Fruit fly (Drosophila melanogaster) whole organism, embryonic: ENCODE data around the gene Paf-AHalpha.
A peak's percentile ranks its signal among the peaks of the same experiment; 100 is the strongest.

Experiments
- Antp ChIP-seq: fragments of 200-800 bp; sonication (Bioruptor generic); optimal IDR thresholded peaks from 3 replicates; lab custom pipeline; 2016; ENCODE audit warnings: missing biosample characterization, missing genetic modification characterization
- CG10267 ChIP-seq: fragments of 200-800 bp; sonication (Bioruptor generic); optimal IDR thresholded peaks from 2 replicates; lab custom pipeline; 2018; ENCODE audit warnings: missing biosample characterization, mild to moderate bottlenecking, missing genetic modification characterization, moderate library complexity
- CG10366 ChIP-seq: fragments of 200-800 bp; sonication (Bioruptor generic); IDR thresholded peaks from 2 replicates; pipeline ENCODE4 v1.3.6; 2022; ENCODE audit warnings: missing biosample characterization, missing genetic modification characterization
- CG10543 ChIP-seq: fragments of 200-800 bp; sonication (Bioruptor generic); optimal IDR thresholded peaks from 3 replicates; lab custom pipeline; 2017; ENCODE audit warnings: missing biosample characterization, mild to moderate bottlenecking, missing genetic modification characterization, moderate library complexity
- CG12391 ChIP-seq: fragments of 200-800 bp; sonication (Bioruptor generic); optimal IDR thresholded peaks from 3 replicates; lab custom pipeline; 2018; ENCODE audit warnings: missing biosample characterization, mild to moderate bottlenecking, missing genetic modification characterization, moderate library complexity
- CG13296 ChIP-seq: fragments of 200-800 bp; sonication (Bioruptor generic); optimal IDR thresholded peaks from 3 replicates; lab custom pipeline; 2018; ENCODE audit warnings: missing biosample characterization, mild to moderate bottlenecking, missing genetic modification characterization
- CG16863 ChIP-seq: fragments of 200-800 bp; sonication (Bioruptor generic); optimal IDR thresholded peaks from 3 replicates; lab custom pipeline; 2016; ENCODE audit warnings: missing biosample characterization, missing genetic modification characterization
- CG1792 ChIP-seq: fragments of 200-800 bp; sonication (Bioruptor generic); optimal IDR thresholded peaks from 2 replicates; lab custom pipeline; 2016; ENCODE audit warnings: missing biosample characterization, missing genetic modification characterization
- CG2120 ChIP-seq: fragments of 200-800 bp; sonication (Bioruptor generic); optimal IDR thresholded peaks from 3 replicates; lab custom pipeline; 2016; ENCODE audit warnings: missing biosample characterization, missing genetic modification characterization
- CG2202 ChIP-seq: fragments of 200-800 bp; sonication (Bioruptor generic); optimal IDR thresholded peaks from 2 replicates; lab custom pipeline; 2018; ENCODE audit warnings: missing biosample characterization, mild to moderate bottlenecking, missing genetic modification characterization
- CG32767 ChIP-seq: fragments of 200-800 bp; sonication (Bioruptor generic); IDR thresholded peaks from 2 replicates; pipeline ENCODE4 v1.3.6; 2022; ENCODE audit warnings: missing biosample characterization, missing genetic modification characterization
- CG4617 ChIP-seq: fragments of 200-800 bp; sonication (Bioruptor generic); optimal IDR thresholded peaks from 3 replicates; lab custom pipeline; 2016; ENCODE audit warnings: missing biosample characterization, missing genetic modification characterization, borderline replicate concordance
- CG9215 ChIP-seq: fragments of 200-800 bp; sonication (Bioruptor generic); IDR thresholded peaks from 2 replicates; pipeline ENCODE4 v1.3.6; 2022; ENCODE audit warnings: missing biosample characterization, missing genetic modification characterization
- D ChIP-seq, 2 experiments: fragments of 200-800 bp in 1 of 2; fragments of >200 bp in 1 of 2; sonication (Bioruptor generic) in 1 of 2; optimal IDR thresholded peaks; 2 replicates in 1 of 2; 3 replicates in 1 of 2; lab custom pipeline; 2017; ENCODE audit warnings: mild to moderate bottlenecking in 1 of 2, missing biosample characterization in 1 of 2, missing genetic modification characterization in 1 of 2, missing genetic modification reagents in 1 of 2
- D19A ChIP-seq: fragments of 200-800 bp; optimal IDR thresholded peaks from 3 replicates; lab custom pipeline; 2019; ENCODE audit warnings: missing biosample characterization, mild to moderate bottlenecking, missing genetic modification characterization, moderate library complexity
- Dbx ChIP-seq: fragments of 200-800 bp; sonication (Bioruptor generic); IDR thresholded peaks from 3 replicates; pipeline ENCODE4 v1.3.6; 2022; ENCODE audit warnings: missing biosample characterization, missing genetic modification characterization
- Doc2 ChIP-seq: fragments of 200-800 bp; sonication (Bioruptor generic); IDR thresholded peaks from 2 replicates; pipeline ENCODE4 v1.3.6; 2022; ENCODE audit warnings: missing biosample characterization, missing genetic modification characterization
- H2.0 ChIP-seq: fragments of 200-800 bp; sonication (Bioruptor generic); IDR thresholded peaks from 2 replicates; pipeline ENCODE4 v1.3.6; 2022; ENCODE audit warnings: missing biosample characterization, missing genetic modification characterization
- MESR4 ChIP-seq: fragments of 200-800 bp; sonication (Bioruptor generic); optimal IDR thresholded peaks from 2 replicates; lab custom pipeline; 2018; ENCODE audit warnings: missing biosample characterization, mild to moderate bottlenecking, missing genetic modification characterization, moderate library complexity
- Neu2 ChIP-seq: fragments of 200-800 bp; sonication (Bioruptor generic); optimal IDR thresholded peaks from 3 replicates; lab custom pipeline; 2016; ENCODE audit warnings: missing biosample characterization, missing genetic modification characterization, borderline replicate concordance
- Nf-YC ChIP-seq: fragments of 200-800 bp; optimal IDR thresholded peaks from 3 replicates; lab custom pipeline; 2019; ENCODE audit warnings: missing biosample characterization, mild to moderate bottlenecking, missing genetic modification characterization, moderate library complexity
- NfI ChIP-seq: fragments of 200-800 bp; sonication (Bioruptor generic); optimal IDR thresholded peaks from 3 replicates; lab custom pipeline; 2018; ENCODE audit warnings: missing biosample characterization, mild to moderate bottlenecking, missing genetic modification characterization, moderate library complexity
- Oli ChIP-seq: fragments of 200-800 bp; sonication (Bioruptor generic); optimal IDR thresholded peaks from 2 replicates; lab custom pipeline; 2018; ENCODE audit warnings: missing biosample characterization, mild to moderate bottlenecking, missing genetic modification characterization, moderate library complexity
- Side ChIP-seq: fragments of 200-800 bp; sonication (Bioruptor generic); optimal IDR thresholded peaks from 2 replicates; lab custom pipeline; 2016; ENCODE audit warnings: missing biosample characterization, missing genetic modification characterization
- Stat92E ChIP-seq, 3 experiments: fragments of >200 bp in 2 of 3; fragments of 200-800 bp in 1 of 3; sonication (Bioruptor generic) in 1 of 3; optimal IDR thresholded peaks; 2 replicates each; lab custom pipeline; 2017 to 2019; ENCODE audit warnings: missing biosample characterization in 3 of 3, missing genetic modification characterization in 3 of 3, mild to moderate bottlenecking in 1 of 3, moderate library complexity in 1 of 3
- TFAM ChIP-seq: fragments of 200-800 bp; sonication (Bioruptor generic); optimal IDR thresholded peaks from 2 replicates; lab custom pipeline; 2017; ENCODE audit warnings: missing biosample characterization, missing genetic modification characterization, inconsistent platforms
- Xrp1 ChIP-seq: fragments of 200-800 bp; sonication (Bioruptor generic); IDR thresholded peaks from 2 replicates; pipeline ENCODE4 v1.3.6; 2022; ENCODE audit warnings: missing biosample characterization, missing genetic modification characterization
- YL-1 ChIP-seq: fragments of 200-800 bp; sonication (Bioruptor generic); optimal IDR thresholded peaks from 3 replicates; lab custom pipeline; 2017; ENCODE audit warnings: missing biosample characterization, mild to moderate bottlenecking, missing genetic modification characterization
- al ChIP-seq: fragments of 200-800 bp; sonication (Bioruptor generic); IDR thresholded peaks from 2 replicates; pipeline ENCODE4 v1.3.6; 2022; ENCODE audit warnings: missing biosample characterization, missing genetic modification characterization
- ase ChIP-seq: fragments of 200-800 bp; sonication (Bioruptor generic); IDR thresholded peaks from 3 replicates; pipeline ENCODE4 v1.3.6; 2022; ENCODE audit warnings: missing biosample characterization, missing genetic modification characterization
- bcd ChIP-seq: fragments of 200-800 bp; sonication (Bioruptor generic); optimal IDR thresholded peaks from 2 replicates; lab custom pipeline; 2017; ENCODE audit warnings: missing biosample characterization, mild to moderate bottlenecking, missing genetic modification characterization
- btn ChIP-seq: fragments of 200-800 bp; sonication (Bioruptor generic); optimal IDR thresholded peaks from 2 replicates; lab custom pipeline; 2016; ENCODE audit warnings: missing biosample characterization, missing genetic modification characterization
- caup ChIP-seq: fragments of 200-800 bp; sonication (Bioruptor generic); optimal IDR thresholded peaks from 3 replicates; lab custom pipeline; 2017; ENCODE audit warnings: missing biosample characterization, mild to moderate bottlenecking, missing genetic modification characterization, moderate library complexity; ENCODE audit not compliant: severe bottlenecking
- crp ChIP-seq, 2 experiments: fragments of 200-800 bp; sonication (Bioruptor generic); optimal IDR thresholded peaks; 2 replicates in 1 of 2; 3 replicates in 1 of 2; lab custom pipeline; 2017; ENCODE audit warnings: missing biosample characterization in 2 of 2, missing genetic modification characterization in 2 of 2, mild to moderate bottlenecking in 1 of 2, moderate library complexity in 1 of 2
- dmrt11E ChIP-seq: fragments of 200-800 bp; sonication (Bioruptor generic); optimal IDR thresholded peaks from 3 replicates; lab custom pipeline; 2018; ENCODE audit warnings: missing biosample characterization, mild to moderate bottlenecking, missing genetic modification characterization, moderate library complexity
- ems ChIP-seq: fragments of 200-800 bp; sonication (Bioruptor generic); optimal IDR thresholded peaks from 3 replicates; lab custom pipeline; 2016; ENCODE audit warnings: missing biosample characterization, missing genetic modification characterization
- fru ChIP-seq: fragments of >200 bp; optimal IDR thresholded peaks from 2 replicates; lab custom pipeline; 2017
- ftz-f1 ChIP-seq: fragments of 200-800 bp; sonication (Bioruptor generic); optimal IDR thresholded peaks from 2 replicates; lab custom pipeline; 2016; ENCODE audit warnings: missing biosample characterization, missing genetic modification characterization
- gem ChIP-seq: fragments of 200-800 bp; sonication (Bioruptor generic); optimal IDR thresholded peaks from 2 replicates; lab custom pipeline; 2019; ENCODE audit warnings: missing biosample characterization, mild to moderate bottlenecking, missing genetic modification characterization, moderate library complexity
- nerfin-2 ChIP-seq: fragments of 200-800 bp; sonication (Bioruptor generic); IDR thresholded peaks from 2 replicates; pipeline ENCODE4 v1.3.6; 2022; ENCODE audit warnings: missing biosample characterization, missing genetic modification characterization; ENCODE audit not compliant: partially characterized antibody
- pzg ChIP-seq: fragments of 200-800 bp; sonication (Bioruptor generic); optimal IDR thresholded peaks from 3 replicates; lab custom pipeline; 2018; ENCODE audit warnings: missing biosample characterization, mild to moderate bottlenecking, missing genetic modification characterization, moderate library complexity
- row ChIP-seq: fragments of 200-800 bp; sonication (Bioruptor generic); IDR thresholded peaks from 3 replicates; pipeline ENCODE4 v1.3.6; 2022; ENCODE audit warnings: missing biosample characterization, missing genetic modification characterization
- salm ChIP-seq: fragments of 200-800 bp; sonication (Bioruptor generic); optimal IDR thresholded peaks from 2 replicates; lab custom pipeline; 2018; ENCODE audit warnings: missing biosample characterization, mild to moderate bottlenecking, missing genetic modification characterization
- schlank ChIP-seq: fragments of 200-800 bp; sonication (Bioruptor generic); optimal IDR thresholded peaks from 2 replicates; lab custom pipeline; 2018; ENCODE audit warnings: missing biosample characterization, mild to moderate bottlenecking, missing genetic modification characterization
- sisA ChIP-seq: fragments of 200-800 bp; sonication (Bioruptor generic); IDR thresholded peaks from 2 replicates; pipeline ENCODE4 v1.3.6; 2022; ENCODE audit warnings: missing biosample characterization, missing genetic modification characterization
- slou ChIP-seq: fragments of 200-800 bp; sonication (Bioruptor generic); optimal IDR thresholded peaks from 3 replicates; lab custom pipeline; 2016; ENCODE audit warnings: missing biosample characterization, missing genetic modification characterization
- vfl ChIP-seq: fragments of 200-800 bp; sonication (Bioruptor generic); optimal IDR thresholded peaks from 2 replicates; lab custom pipeline; 2016; ENCODE audit warnings: missing biosample characterization, missing genetic modification characterization
- z ChIP-seq: fragments of 200-800 bp; sonication (Bioruptor generic); IDR thresholded peaks from 3 replicates; pipeline ENCODE4 v1.3.6; 2022; ENCODE audit warnings: missing biosample characterization, missing genetic modification characterization
- zen2 ChIP-seq: fragments of 200-800 bp; sonication (Bioruptor generic); IDR thresholded peaks from 3 replicates; pipeline ENCODE4 v1.3.6; 2022; ENCODE audit warnings: missing biosample characterization, missing genetic modification characterization; ENCODE audit not compliant: partially characterized antibody
- zfh1 ChIP-seq: fragments of 200-800 bp; sonication (Bioruptor generic); IDR thresholded peaks from 3 replicates; pipeline ENCODE4 v1.3.6; 2022; ENCODE audit warnings: missing biosample characterization, missing genetic modification characterization

The Paf-AHalpha gene

dm6 chrX:15740288-15740726 lies 45.1 kb downstream of the Paf-AHalpha start (continued):
- TF ChIP-seq Nf-YC (peak; percentile 43), crp (GFP tag; optimal IDR thresholded peaks at IDR 0.05; lab: Kevin White, UChicago) (peak in 1 of 2 experiments; percentile 21), bcd (GFP tag; lab: Kevin White, UChicago) (peak; percentile 60), CG10267 (tag; lab: Kevin White, UChicago) (peak; percentile 40), zfh1 (GFP tag; lab: Robert Waterston, UW) (peak; percentile 73; the same call in 2 of the 3 replicates), MESR4 (no peak), Dbx (GFP tag; lab: Robert Waterston, UW) (peak; percentile 88), row (GFP tag; lab: Robert Waterston, UW) (peak; percentile 90), ftz-f1 (GFP tag; lab: Kevin White, UChicago) (no peak), CG16863 (GFP tag; lab: Kevin White, UChicago) (peak; percentile 54), ase (GFP tag; lab: Robert Waterston, UW) (peak; percentile 65; the same call in 1 of the 3 replicates), TFAM (no peak), CG2120 (GFP tag; lab: Kevin White, UChicago) (peak; percentile 91), Oli (tag; lab: Kevin White, UChicago) (peak; percentile 75), Doc2 (GFP tag; lab: Robert Waterston, UW) (no peak), H2.0 (GFP tag; lab: Robert Waterston, UW) (0 out of 2 replicates have a peak, but pooled peaks have one; percentile 33), Stat92E (GFP tag; optimal IDR thresholded peaks at IDR 0.05; lab: Kevin White, UChicago) (no peak), CG12391 (peak; percentile 69), caup (GFP tag; lab: Kevin White, UChicago) (peak; percentile 81), Xrp1 (GFP tag; lab: Robert Waterston, UW) (peak; percentile 68), schlank (tag; lab: Kevin White, UChicago) (peak; percentile 79), sisA (GFP tag; lab: Robert Waterston, UW) (peak; percentile 72), D19A (tag; lab: Kevin White, UChicago) (peak; percentile 37), slou (GFP tag; lab: Kevin White, UChicago) (peak; percentile 9), CG2202 (tag; lab: Kevin White, UChicago) (no peak), ems (GFP tag; lab: Kevin White, UChicago) (peak; percentile 66), CG10543 (GFP tag; lab: Kevin White, UChicago) (peak; percentile 80), Side (peak; percentile 39), Antp (GFP tag; lab: Kevin White, UChicago) (peak; percentile 44), CG13296 (GFP tag; lab: Kevin White, UChicago) (peak; percentile 83), CG4617 (no peak), vfl (peak; percentile 60), Neu2 (GFP tag; lab: Kevin White, UChicago) (no peak), btn (GFP tag; lab: Kevin White, UChicago) (no peak), CG32767 (no peak), CG1792 (peak; percentile 29), z (no peak), gem (peak; percentile 81), CG10366 (GFP tag; lab: Robert Waterston, UW) (peak; percentile 80), zen2 (GFP tag; lab: Robert Waterston, UW) (no peak), CG9215 (GFP tag; lab: Robert Waterston, UW) (peak; percentile 71), nerfin-2 (GFP tag; lab: Robert Waterston, UW) (no peak), salm (peak; percentile 55), pzg (peak; percentile 7), YL-1 (no peak), al (GFP tag; lab: Robert Waterston, UW) (peak; percentile 66; the same call in 1 of the 2 replicates), NfI (GFP tag; lab: Kevin White, UChicago) (peak; percentile 74), dmrt11E (tag; lab: Kevin White, UChicago) (peak; percentile 38), fru (no peak), D (optimal IDR thresholded peaks at IDR 0.05; lab: Kevin White, UChicago) (no peak), D (GFP tag; optimal IDR thresholded peaks at IDR 0.05; lab: Kevin White, UChicago) (no peak)
